Worm (Caenorhabditis elegans): ENCODE measurements around the gene dmsr-9.

DNA sequence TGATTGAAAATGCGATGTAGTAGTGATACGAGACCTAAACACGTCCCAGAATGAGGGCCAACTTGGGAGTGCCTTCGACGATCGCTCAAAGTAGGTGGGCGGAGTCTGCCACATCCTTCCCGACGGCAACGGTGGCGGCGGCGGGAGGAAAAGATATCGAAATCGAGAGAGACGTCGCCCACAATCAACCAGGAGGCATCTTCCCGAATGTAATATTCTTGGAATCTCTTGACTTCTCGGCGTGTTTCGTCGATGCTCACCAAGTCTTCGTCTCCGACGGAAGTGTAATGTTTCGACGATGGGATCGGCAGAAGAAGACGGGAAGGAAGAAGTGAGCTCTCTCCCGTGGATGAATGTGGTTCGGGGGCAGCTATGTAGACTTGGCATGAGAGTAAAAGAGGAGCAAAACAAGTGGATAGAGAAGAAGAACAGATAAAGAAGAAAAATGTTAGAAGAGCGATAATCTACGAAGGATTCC lies 31.0 kb downstream of the dmsr-9 start, which contains the start of the genes T25F10.1 and clik-1:
- no peak for TF ChIP-seq ZK546.5 (tag; optimal IDR thresholded peaks at IDR 0.05)
- TF ChIP-seq dmd-4 (tag; optimal IDR thresholded peaks at IDR 0.05): no peak
- TF ChIP-seq C34F6.9 (tag; optimal IDR thresholded peaks at IDR 0.05): no peak
- TF ChIP-seq fos-1 (tag; optimal IDR thresholded peaks at IDR 0.05): no peak
- no peak for TF ChIP-seq unc-39 (tag; optimal IDR thresholded peaks at IDR 0.05)
- no peak for TF ChIP-seq ceh-82 (tag; optimal IDR thresholded peaks at IDR 0.05)
- TF ChIP-seq snpc-4 (tag; optimal IDR thresholded peaks at IDR 0.05): no peak
- no peak for TF ChIP-seq nhr-25 (tag; optimal IDR thresholded peaks at IDR 0.05)
- TF ChIP-seq unc-62 (GFP tag; optimal IDR thresholded peaks at IDR 0.05): no peak
- TF ChIP-seq ama-1 (optimal IDR thresholded peaks at IDR 0.05): no peak
- no peak for TF ChIP-seq aly-2 (tag; optimal IDR thresholded peaks at IDR 0.05)
